Worm (Caenorhabditis elegans) whole organism, midembryonic: Measurements from ENCODE around the gene ttr-17.

Experiments
- T22C8.4 ChIP-seq: fragments of 200-800 bp; sonication (Bioruptor generic); IDR thresholded peaks from 2 replicates; pipeline ENCODE4 v1.3.6; 2022; ENCODE audit warnings: missing genetic modification characterization, missing compliant biosample characterization
- cog-1 ChIP-seq: sonication (generic microtip); optimal IDR thresholded peaks from 2 replicates; lab custom pipeline; 2016; ENCODE audit warnings: missing genetic modification characterization, missing compliant biosample characterization
- flt-1 ChIP-seq: fragments of 200-800 bp; sonication (Bioruptor generic); IDR thresholded peaks from 2 replicates; pipeline ENCODE4 v1.3.6; 2022; ENCODE audit warnings: missing genetic modification characterization, missing compliant biosample characterization
- klf-2 ChIP-seq: fragments of 200-800 bp; sonication (Bioruptor generic); conservative IDR thresholded peaks from 2 replicates; pipeline ENCODE4 v1.3.6; 2022; ENCODE audit warnings: missing genetic modification reagents, missing genetic modification characterization, missing compliant biosample characterization
- med-1 ChIP-seq: sonication (generic microtip); optimal IDR thresholded peaks from 2 replicates; lab custom pipeline; 2017; ENCODE audit warnings: missing genetic modification characterization, mild to moderate bottlenecking, missing compliant biosample characterization, antibody characterized with exemption, missing genetic modification reagents; ENCODE audit not compliant: insufficient read depth
- ref-1 ChIP-seq: fragments of 200-800 bp; sonication (Bioruptor generic); conservative IDR thresholded peaks from 2 replicates; pipeline ENCODE4 v1.3.6; 2022; ENCODE audit warnings: missing genetic modification reagents, missing genetic modification characterization, missing compliant biosample characterization
- tab-1 ChIP-seq: fragments of 200-800 bp; sonication (Bioruptor generic); IDR thresholded peaks from 2 replicates; pipeline ENCODE4 v1.3.6; 2022; ENCODE audit warnings: missing genetic modification characterization, missing compliant biosample characterization
- ztf-23 ChIP-seq: fragments of 200-800 bp; sonication (Bioruptor generic); IDR thresholded peaks from 2 replicates; pipeline ENCODE4 v1.3.6; 2022; ENCODE audit warnings: missing genetic modification reagents, missing genetic modification characterization, missing compliant biosample characterization
- ztf-29 ChIP-seq: fragments of 200-800 bp; sonication (Bioruptor generic); IDR thresholded peaks from 2 replicates; pipeline ENCODE4 v1.3.6; 2022; ENCODE audit warnings: missing genetic modification reagents, missing genetic modification characterization, missing compliant biosample characterization

ttr-17 gene

DNA sequence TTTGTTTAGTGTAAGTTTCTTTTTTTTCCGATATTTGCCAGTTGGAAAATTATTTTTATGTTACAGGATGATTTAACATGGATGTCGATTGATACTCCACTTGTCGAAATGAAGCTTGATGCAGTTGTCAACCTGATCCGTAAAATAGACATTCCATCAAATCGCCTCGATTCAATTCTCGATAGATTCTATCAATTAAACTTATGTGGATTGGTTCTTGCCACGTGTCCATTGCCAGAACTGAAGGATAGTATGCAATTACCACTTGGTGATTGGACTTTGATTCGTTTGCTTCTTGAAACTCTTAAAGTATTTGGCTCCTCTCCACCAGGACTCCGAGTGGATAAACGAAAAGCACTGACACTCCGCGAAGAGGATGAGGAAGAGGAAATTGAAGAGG, 22.4 kb downstream of the ttr-17 start:
- TF ChIP-seq T22C8.4 (GFP tag; lab: Robert Waterston, UW): no peak
- no peak for TF ChIP-seq ztf-23 (GFP tag; lab: Robert Waterston, UW)
- TF ChIP-seq cog-1 (tag; lab: Kevin White, UChicago): no peak

DNA sequence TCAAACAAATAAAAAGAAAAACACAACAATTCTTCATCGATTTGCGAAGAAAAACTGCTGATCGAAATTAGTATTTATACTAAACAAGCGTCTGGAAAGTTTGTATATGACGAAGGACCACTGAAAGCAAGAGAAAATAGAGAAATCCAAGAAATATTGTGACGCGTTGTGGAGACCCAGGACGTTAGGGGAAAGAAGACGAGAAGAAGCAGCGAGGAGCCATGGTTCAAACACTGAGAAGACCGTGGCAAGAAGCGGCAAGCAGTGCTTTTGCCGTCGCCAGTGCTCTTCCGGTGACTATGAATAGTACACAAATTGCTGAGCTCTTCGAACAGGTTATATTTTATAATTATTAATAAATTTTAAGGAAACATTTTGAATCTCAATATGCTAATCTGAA, 28.2 kb downstream of the ttr-17 start:
- TF ChIP-seq ztf-23 (GFP tag; lab: Robert Waterston, UW) (no peak), klf-2 (GFP tag; lab: Robert Waterston, UW) (no peak), tab-1 (GFP tag; lab: Robert Waterston, UW) (no peak), flt-1 (GFP tag; lab: Robert Waterston, UW) (no peak), cog-1 (tag; lab: Kevin White, UChicago) (no peak), ztf-29 (GFP tag; lab: Robert Waterston, UW) (no peak), ref-1 (no peak), T22C8.4 (GFP tag; lab: Robert Waterston, UW) (no peak), med-1 (GFP tag; lab: Kevin White, UChicago) (no peak)

DNA sequence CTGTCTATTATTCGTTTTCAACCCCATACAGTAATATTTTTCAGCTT, 28.4 kb downstream of the ttr-17 start, which contains the start of gene kdin-1:
kdin-1 (plus strand) TSS at position 38 of the 47 bp plus-strand sequence.
- TF ChIP-seq tab-1 (GFP tag; lab: Robert Waterston, UW) (no peak), ztf-23 (GFP tag; lab: Robert Waterston, UW) (no peak), med-1 (GFP tag; lab: Kevin White, UChicago) (no peak), flt-1 (GFP tag; lab: Robert Waterston, UW) (no peak), cog-1 (tag; lab: Kevin White, UChicago) (no peak), T22C8.4 (GFP tag; lab: Robert Waterston, UW) (no peak), ref-1 (no peak), klf-2 (GFP tag; lab: Robert Waterston, UW) (no peak)

DNA sequence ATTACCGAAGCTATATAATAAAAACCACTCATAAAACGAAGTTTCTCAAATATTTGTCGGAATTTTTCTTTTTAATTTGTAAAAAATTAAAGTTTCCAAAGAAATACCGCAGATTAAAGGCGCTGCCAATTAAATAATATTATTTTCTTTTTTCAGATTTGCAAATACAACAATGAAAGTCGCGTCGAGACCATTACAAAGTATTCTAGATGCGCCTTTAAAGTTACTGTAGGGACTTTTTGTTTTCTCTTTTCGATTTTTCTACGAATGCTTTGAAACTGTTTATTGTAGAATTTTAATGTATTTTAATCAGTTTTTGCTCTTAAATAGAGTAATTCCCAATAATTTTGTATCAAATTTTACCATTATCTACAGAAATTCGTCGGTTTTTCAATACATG, 28.6 kb downstream of the ttr-17 start:
- TF ChIP-seq tab-1 (GFP tag; lab: Robert Waterston, UW): no peak
- no peak for TF ChIP-seq T22C8.4 (GFP tag; lab: Robert Waterston, UW)
- TF ChIP-seq ztf-29 (GFP tag; lab: Robert Waterston, UW): no peak
- TF ChIP-seq ztf-23 (GFP tag; lab: Robert Waterston, UW): no peak
- no peak for TF ChIP-seq klf-2 (GFP tag; lab: Robert Waterston, UW)
- no peak for TF ChIP-seq ref-1
- no peak for TF ChIP-seq cog-1 (tag; lab: Kevin White, UChicago)
- no peak for TF ChIP-seq med-1 (GFP tag; lab: Kevin White, UChicago)
- no peak for TF ChIP-seq flt-1 (GFP tag; lab: Robert Waterston, UW)

DNA sequence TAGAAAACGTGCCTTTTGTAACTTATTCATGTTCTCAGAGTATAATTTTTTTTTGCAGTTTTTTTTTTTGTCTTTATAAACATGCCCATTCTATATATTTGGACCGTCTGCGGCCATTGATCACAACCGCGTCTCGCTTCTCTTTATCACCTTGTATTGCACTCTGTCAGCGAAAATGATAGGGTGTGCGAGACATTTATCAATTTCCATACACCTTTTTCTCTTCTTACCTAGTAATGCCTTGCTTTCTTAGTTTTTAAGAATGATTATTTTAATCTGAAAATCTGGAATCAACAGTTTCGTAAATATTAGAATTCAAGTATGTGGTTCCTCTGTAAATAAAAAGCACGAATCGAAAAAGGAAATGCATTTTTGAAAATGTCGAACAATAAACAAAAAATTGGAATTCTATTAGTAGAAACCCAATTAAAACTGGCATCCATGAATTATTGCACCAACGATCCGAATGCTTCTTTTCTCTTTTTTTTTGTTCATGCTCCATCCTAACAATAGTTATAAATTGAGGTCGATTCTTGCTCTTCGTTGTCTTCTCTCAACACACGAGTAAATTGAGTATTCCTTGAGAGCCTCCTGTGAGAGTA, 29.6 kb downstream of the ttr-17 start:
- no peak for TF ChIP-seq tab-1 (GFP tag; lab: Robert Waterston, UW)
- TF ChIP-seq ref-1: no peak
- TF ChIP-seq flt-1 (GFP tag; lab: Robert Waterston, UW): no peak
- no peak for TF ChIP-seq med-1 (GFP tag; lab: Kevin White, UChicago)
- no peak for TF ChIP-seq T22C8.4 (GFP tag; lab: Robert Waterston, UW)
- TF ChIP-seq cog-1 (tag; lab: Kevin White, UChicago): no peak
- no peak for TF ChIP-seq ztf-29 (GFP tag; lab: Robert Waterston, UW)
- no peak for TF ChIP-seq klf-2 (GFP tag; lab: Robert Waterston, UW)
- TF ChIP-seq ztf-23 (GFP tag; lab: Robert Waterston, UW): no peak

DNA sequence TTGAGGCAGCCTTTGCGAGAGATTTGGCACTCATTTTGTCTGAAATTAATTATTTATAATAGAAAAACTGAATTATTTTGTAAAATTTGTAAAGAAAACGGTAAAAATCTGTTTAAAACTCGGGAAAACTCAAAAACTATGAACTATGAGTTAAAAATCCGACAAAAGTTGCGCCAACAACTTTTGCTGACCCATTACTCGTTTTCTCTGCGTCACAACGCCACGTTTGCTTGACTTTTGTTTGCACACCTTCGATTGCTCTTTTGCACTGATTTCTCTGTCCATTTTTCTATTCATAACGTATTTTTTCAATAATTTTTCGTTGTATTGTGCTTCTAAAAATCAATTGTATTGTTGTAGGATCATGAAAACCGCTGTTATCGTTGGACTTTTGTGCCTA, 30.6 kb downstream of the ttr-17 start, which contains the start of gene fkb-1:
fkb-1 (plus strand) TSS at position 361 of the 400 bp plus-strand sequence.
- TF ChIP-seq T22C8.4 (GFP tag; lab: Robert Waterston, UW) (no peak), ref-1 (no peak), ztf-23 (GFP tag; lab: Robert Waterston, UW) (no peak), cog-1 (tag; lab: Kevin White, UChicago) (no peak), flt-1 (GFP tag; lab: Robert Waterston, UW) (no peak), ztf-29 (GFP tag; lab: Robert Waterston, UW) (no peak), tab-1 (GFP tag; lab: Robert Waterston, UW) (no peak), klf-2 (GFP tag; lab: Robert Waterston, UW) (no peak), med-1 (GFP tag; lab: Kevin White, UChicago) (no peak)

DNA sequence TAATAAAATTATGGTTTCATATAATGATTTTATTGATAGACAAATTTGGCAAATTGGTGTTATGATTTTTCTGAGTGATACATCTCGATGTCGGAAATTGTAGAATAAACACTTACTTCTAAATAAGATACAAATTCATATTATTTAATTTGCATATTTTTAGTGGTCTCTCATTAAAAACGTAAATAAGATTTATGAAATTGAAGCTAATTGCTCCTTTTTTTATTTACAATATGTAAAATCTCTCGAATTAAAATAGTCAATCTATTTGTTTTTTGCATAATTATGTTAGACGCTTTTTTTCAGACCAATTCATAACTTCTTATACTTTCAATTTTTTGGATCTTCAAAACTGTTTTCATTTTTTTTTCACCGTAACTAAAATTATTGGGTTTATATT, 34.5 kb downstream of the ttr-17 start, which contains the start of gene hrg-6:
hrg-6 (plus strand) TSS at position 301 of the 400 bp plus-strand sequence.
- TF ChIP-seq med-1 (GFP tag; lab: Kevin White, UChicago) (no peak), tab-1 (GFP tag; lab: Robert Waterston, UW) (no peak), ztf-23 (GFP tag; lab: Robert Waterston, UW) (no peak), flt-1 (GFP tag; lab: Robert Waterston, UW) (no peak), cog-1 (tag; lab: Kevin White, UChicago) (no peak), klf-2 (GFP tag; lab: Robert Waterston, UW) (no peak), ztf-29 (GFP tag; lab: Robert Waterston, UW) (no peak), T22C8.4 (GFP tag; lab: Robert Waterston, UW) (no peak), ref-1 (no peak)

DNA sequence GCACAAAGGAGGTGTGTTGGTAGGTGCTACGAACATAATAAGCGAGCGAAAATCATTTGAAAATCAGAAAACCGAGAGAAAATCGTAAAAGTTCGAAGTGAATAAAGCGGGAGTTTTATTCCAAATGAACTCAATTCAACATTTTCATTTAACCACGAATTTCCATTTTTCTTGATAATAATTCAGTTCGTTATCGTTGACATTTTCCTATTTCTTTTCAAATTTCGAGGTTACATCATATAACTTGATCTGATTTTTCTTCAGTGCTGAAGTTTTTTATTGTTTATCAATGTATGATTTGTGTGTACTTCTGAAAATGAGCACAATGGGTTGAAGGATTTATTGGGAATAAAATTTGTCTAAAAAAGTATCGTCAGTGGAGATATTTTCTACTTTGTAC, 35.2 kb downstream of the ttr-17 start:
- TF ChIP-seq ztf-23 (GFP tag; lab: Robert Waterston, UW) (no peak), ref-1 (no peak), T22C8.4 (GFP tag; lab: Robert Waterston, UW) (no peak), cog-1 (tag; lab: Kevin White, UChicago) (no peak), tab-1 (GFP tag; lab: Robert Waterston, UW) (no peak)

DNA sequence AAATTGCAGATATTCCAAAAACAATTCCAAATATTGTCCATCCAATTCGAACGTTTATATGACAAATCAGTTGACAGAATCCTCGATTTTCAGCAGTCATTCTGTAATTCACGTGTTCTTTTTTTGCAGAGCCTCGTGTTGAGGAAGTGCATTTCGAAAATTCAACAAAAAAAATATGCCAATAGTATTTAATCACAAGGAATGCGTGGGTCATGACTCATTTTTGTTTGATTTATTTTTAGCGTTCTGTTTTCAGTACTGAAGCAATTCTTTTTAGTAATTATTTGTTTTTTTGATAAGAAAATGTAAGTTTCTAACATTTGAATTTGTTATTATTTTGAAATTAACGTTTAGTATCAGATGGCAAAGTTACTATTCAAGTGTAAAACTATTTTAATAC, 35.9 kb downstream of the ttr-17 start, which contains the start of gene hrg-4:
hrg-4 (minus strand) TSS at position 101 of the 400 bp plus-strand sequence.
- TF ChIP-seq med-1 (GFP tag; lab: Kevin White, UChicago): no peak
- TF ChIP-seq cog-1 (tag; lab: Kevin White, UChicago): no peak
- no peak for TF ChIP-seq ref-1
- no peak for TF ChIP-seq tab-1 (GFP tag; lab: Robert Waterston, UW)
- TF ChIP-seq ztf-23 (GFP tag; lab: Robert Waterston, UW): no peak
- no peak for TF ChIP-seq ztf-29 (GFP tag; lab: Robert Waterston, UW)
- no peak for TF ChIP-seq klf-2 (GFP tag; lab: Robert Waterston, UW)
- no peak for TF ChIP-seq T22C8.4 (GFP tag; lab: Robert Waterston, UW)
- no peak for TF ChIP-seq flt-1 (GFP tag; lab: Robert Waterston, UW)
